Fruit fly (Drosophila melanogaster): ENCODE measurements around the gene x16.

x16 gene

DNA sequence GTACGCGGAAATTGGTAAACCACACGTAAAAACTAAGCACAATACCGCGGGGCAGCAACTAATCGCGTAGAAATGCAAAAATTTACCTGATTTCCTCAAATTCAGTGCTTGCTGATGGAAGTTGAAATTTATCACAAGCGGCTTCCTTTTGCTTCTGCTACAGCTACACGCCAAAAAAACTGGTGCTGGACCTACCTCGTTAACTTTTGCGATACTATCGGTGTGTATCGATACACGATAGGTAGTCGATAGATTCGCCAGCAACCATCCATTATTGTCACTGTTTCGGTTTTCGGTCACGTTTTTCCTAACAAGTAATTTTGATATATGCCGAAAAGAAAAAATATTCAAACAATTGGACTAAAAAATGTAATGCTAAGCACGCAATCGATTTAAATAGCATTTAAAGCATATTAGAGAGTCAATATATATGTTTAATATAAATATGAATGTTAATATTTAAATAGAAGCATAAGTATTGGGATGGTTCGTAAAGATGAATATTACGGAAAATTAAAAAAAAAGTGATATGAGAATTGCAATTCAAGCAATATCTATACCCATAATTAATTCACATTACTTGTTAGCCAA is 47.5 kb upstream of the x16 start, which contains the start of gene Sumo (continued):
- TF ChIP-seq CG15479 (GFP tag; optimal IDR thresholded peaks at IDR 0.05) (no peak), CG10321 (GFP tag; IDR thresholded peaks at IDR 0.05) (no peak), sr (GFP tag; IDR thresholded peaks at IDR 0.05) (no peak), CG6813 (GFP tag; optimal IDR thresholded peaks at IDR 0.05) (no peak), cato (GFP tag; optimal IDR thresholded peaks at IDR 0.05; ENCODE audit: borderline replicate concordance) (no peak), CG5180 (GFP tag; optimal IDR thresholded peaks at IDR 0.05) (no peak), CG1792 (GFP tag; optimal IDR thresholded peaks at IDR 0.05) (no peak), zf30C (GFP tag; optimal IDR thresholded peaks at IDR 0.05) (no peak), NC2α (GFP tag; optimal IDR thresholded peaks at IDR 0.05) (no peak), CG6254 (GFP tag; optimal IDR thresholded peaks at IDR 0.05) (no peak), br (optimal IDR thresholded peaks at IDR 0.05) (no peak), CG13624 (GFP tag; optimal IDR thresholded peaks at IDR 0.05) (no peak), ttk (GFP tag; IDR thresholded peaks at IDR 0.05) (no peak), CG10147 (GFP tag; optimal IDR thresholded peaks at IDR 0.05) (peak; percentile 42), insv (GFP tag; optimal IDR thresholded peaks at IDR 0.05) (no peak), CG7963 (GFP tag; IDR thresholded peaks at IDR 0.05; ENCODE audit: partially characterized antibody) (peak; percentile 100), gfzf (GFP tag; optimal IDR thresholded peaks at IDR 0.05) (no peak), CG2116 (GFP tag; optimal IDR thresholded peaks at IDR 0.05) (peak; percentile 94), CG13123 (GFP tag; optimal IDR thresholded peaks at IDR 0.05) (no peak), CG17186 (GFP tag; optimal IDR thresholded peaks at IDR 0.05) (no peak), Oaz (GFP tag; IDR thresholded peaks at IDR 0.05) (no peak), CG31441 (GFP tag; IDR thresholded peaks at IDR 0.05) (peak; percentile 86), CG16779 (GFP tag; IDR thresholded peaks at IDR 0.05) (no peak), CG13424 (tag; optimal IDR thresholded peaks at IDR 0.05) (no peak), gsb-n (tag; optimal IDR thresholded peaks at IDR 0.05) (no peak), CG8290 (GFP tag; optimal IDR thresholded peaks at IDR 0.05) (peak; percentile 17), CG8290 (tag; optimal IDR thresholded peaks at IDR 0.05) (peak in 1 of 2 experiments; percentile 80), chif (GFP tag; optimal IDR thresholded peaks at IDR 0.05) (no peak), CG15011 (GFP tag; optimal IDR thresholded peaks at IDR 0.05) (no peak), CG11085 (GFP tag; IDR thresholded peaks at IDR 0.05) (no peak; the same call in 1 of the 2 replicates), CG12236 (GFP tag; optimal IDR thresholded peaks at IDR 0.05) (no peak), mld (GFP tag; IDR thresholded peaks at IDR 0.05; ENCODE audit: partially characterized antibody) (peak; percentile 100), CG6854 (GFP tag; optimal IDR thresholded peaks at IDR 0.05) (no peak), CG13296 (GFP tag; optimal IDR thresholded peaks at IDR 0.05) (no peak), dysf (GFP tag; IDR thresholded peaks at IDR 0.05) (0 out of 3 replicates have a peak, but pooled peaks have one; percentile 7), CG2678 (tag; optimal IDR thresholded peaks at IDR 0.05) (peak; percentile 33), Mad (GFP tag; optimal IDR thresholded peaks at IDR 0.05) (no peak), CG11093 (GFP tag; IDR thresholded peaks at IDR 0.05) (no peak), CG9876 (GFP tag; optimal IDR thresholded peaks at IDR 0.05) (no peak), CG4820 (GFP tag; optimal IDR thresholded peaks at IDR 0.05) (no peak), bigmax (GFP tag; optimal IDR thresholded peaks at IDR 0.05) (no peak), Hey (tag; optimal IDR thresholded peaks at IDR 0.05) (no peak), Doc2 (GFP tag; IDR thresholded peaks at IDR 0.05) (no peak), ac (GFP tag; optimal IDR thresholded peaks at IDR 0.05) (no peak), Antp (GFP tag; optimal IDR thresholded peaks at IDR 0.05) (no peak), CG16815 (GFP tag; optimal IDR thresholded peaks at IDR 0.05) (peak; percentile 16), her (GFP tag; optimal IDR thresholded peaks at IDR 0.05) (no peak), Awh (GFP tag; IDR thresholded peaks at IDR 0.05) (no peak), CG12071 (GFP tag; optimal IDR thresholded peaks at IDR 0.05) (no peak), Dbx (GFP tag; IDR thresholded peaks at IDR 0.05) (peak; percentile 59; the same call in 2 of the 3 replicates), CG9437 (GFP tag; optimal IDR thresholded peaks at IDR 0.05) (no peak)

Measured in whole organism, embryonic.